Fruit fly (Drosophila melanogaster) whole organism, embryonic: Measurements from ENCODE around the gene Cpr30F.

Source experiments
- Atf6 ChIP-seq: fragments of 200-800 bp; sonication (Bioruptor generic); IDR thresholded peaks from 2 replicates; pipeline ENCODE4 v1.3.6; 2022; ENCODE audit warnings: missing biosample characterization, missing genetic modification characterization
- Awh ChIP-seq: fragments of 200-800 bp; sonication (Bioruptor generic); IDR thresholded peaks from 2 replicates; pipeline ENCODE4, ENCODE4 v1.3.6; 2022; ENCODE audit warnings: missing biosample characterization, missing genetic modification characterization
- BEAF-32 ChIP-seq: fragments of 200-800 bp; sonication (Bioruptor generic); optimal IDR thresholded peaks from 3 replicates; lab custom pipeline; 2017; ENCODE audit warnings: missing biosample characterization, missing genetic modification characterization, mild to moderate bottlenecking, moderate library complexity, missing genetic modification reagents
- CG1024 ChIP-seq: fragments of 200-800 bp; sonication (Bioruptor generic); IDR thresholded peaks from 2 replicates; pipeline ENCODE4 v1.3.6; 2022; ENCODE audit warnings: missing biosample characterization, missing genetic modification characterization
- CG10565 ChIP-seq: fragments of 200-800 bp; sonication (Bioruptor generic); optimal IDR thresholded peaks from 3 replicates; lab custom pipeline; 2016; ENCODE audit warnings: missing biosample characterization, mild to moderate bottlenecking, missing genetic modification characterization
- CG11456 ChIP-seq: fragments of 200-800 bp; sonication (Bioruptor generic); IDR thresholded peaks from 3 replicates; pipeline ENCODE4 v1.3.6; 2022; ENCODE audit warnings: missing biosample characterization, missing genetic modification characterization
- CG11696 ChIP-seq: fragments of 200-800 bp; sonication (Bioruptor generic); IDR thresholded peaks from 2 replicates; pipeline ENCODE4 v1.3.6; 2022; ENCODE audit warnings: missing biosample characterization, missing genetic modification characterization
- CG1233 ChIP-seq: fragments of 200-800 bp; sonication (Bioruptor generic); optimal IDR thresholded peaks from 4 replicates; lab custom pipeline; 2018; ENCODE audit warnings: missing biosample characterization, mild to moderate bottlenecking, missing genetic modification characterization
- CG13123 ChIP-seq: fragments of 200-800 bp; sonication (Bioruptor generic); optimal IDR thresholded peaks from 2 replicates; lab custom pipeline; 2016; ENCODE audit warnings: missing biosample characterization, missing genetic modification characterization
- CG16779 ChIP-seq: fragments of 200-800 bp; sonication (Bioruptor generic); IDR thresholded peaks from 2 replicates; pipeline ENCODE4 v1.3.6; 2022; ENCODE audit warnings: missing biosample characterization, missing genetic modification characterization
- CG16813 ChIP-seq: fragments of 200-800 bp; sonication (Bioruptor generic); IDR thresholded peaks from 3 replicates; pipeline ENCODE4 v1.3.6; 2022; ENCODE audit warnings: missing biosample characterization, missing genetic modification characterization; ENCODE audit not compliant: partially characterized antibody
- CG1832 ChIP-seq: fragments of 200-800 bp; sonication (Bioruptor generic); optimal IDR thresholded peaks from 2 replicates; lab custom pipeline; 2017; ENCODE audit warnings: missing biosample characterization, mild to moderate bottlenecking, missing genetic modification characterization, inconsistent platforms
- CG2116 ChIP-seq: fragments of 200-800 bp; sonication (Bioruptor generic); optimal IDR thresholded peaks from 3 replicates; lab custom pipeline; 2018; ENCODE audit warnings: missing biosample characterization, mild to moderate bottlenecking, missing genetic modification characterization
- CG2202 ChIP-seq: fragments of 200-800 bp; sonication (Bioruptor generic); optimal IDR thresholded peaks from 2 replicates; lab custom pipeline; 2018; ENCODE audit warnings: missing biosample characterization, mild to moderate bottlenecking, missing genetic modification characterization
- CG2678 ChIP-seq: fragments of 200-800 bp; sonication (Bioruptor generic); optimal IDR thresholded peaks from 3 replicates; lab custom pipeline; 2019; ENCODE audit warnings: missing biosample characterization, mild to moderate bottlenecking, missing genetic modification characterization, moderate library complexity
- CG3281 ChIP-seq: fragments of 200-800 bp; sonication (Bioruptor generic); optimal IDR thresholded peaks from 3 replicates; lab custom pipeline; 2017; ENCODE audit warnings: missing biosample characterization, mild to moderate bottlenecking, missing genetic modification characterization
- CG42726 ChIP-seq: fragments of 200-800 bp; sonication (Bioruptor generic); IDR thresholded peaks from 2 replicates; pipeline ENCODE4 v1.3.6; 2022; ENCODE audit warnings: missing biosample characterization, missing genetic modification characterization; ENCODE audit not compliant: partially characterized antibody
- CG43689 ChIP-seq: fragments of 200-800 bp; sonication (Bioruptor generic); IDR thresholded peaks from 2 replicates; pipeline ENCODE4 v1.3.6; 2022; ENCODE audit warnings: missing biosample characterization, missing genetic modification characterization
- CG4404 ChIP-seq: fragments of 200-800 bp; sonication (Bioruptor generic); IDR thresholded peaks from 2 replicates; pipeline ENCODE4 v1.3.6; 2022; ENCODE audit warnings: missing biosample characterization, missing genetic modification characterization
- CG7928 ChIP-seq: fragments of 200-800 bp; sonication (Bioruptor generic); optimal IDR thresholded peaks from 2 replicates; lab custom pipeline; 2017; ENCODE audit warnings: missing biosample characterization, mild to moderate bottlenecking, missing genetic modification characterization
- CG9817 ChIP-seq: fragments of 200-800 bp; sonication (Bioruptor generic); optimal IDR thresholded peaks from 2 replicates; lab custom pipeline; 2018; ENCODE audit warnings: missing biosample characterization, mild to moderate bottlenecking, missing genetic modification characterization, moderate library complexity
- Eip74EF ChIP-seq, 2 experiments: fragments of 200-800 bp in 1 of 2; fragments of >200 bp in 1 of 2; sonication (Bioruptor generic) in 1 of 2; optimal IDR thresholded peaks; 2 replicates each; lab custom pipeline; 2017 to 2019; ENCODE audit warnings: missing biosample characterization in 2 of 2, missing genetic modification characterization in 2 of 2, mild to moderate bottlenecking in 1 of 2, moderate library complexity in 1 of 2
- H2.0 ChIP-seq: fragments of 200-800 bp; sonication (Bioruptor generic); IDR thresholded peaks from 2 replicates; pipeline ENCODE4 v1.3.6; 2022; ENCODE audit warnings: missing biosample characterization, missing genetic modification characterization
- HHEX ChIP-seq: fragments of 200-800 bp; sonication (Bioruptor generic); optimal IDR thresholded peaks from 3 replicates; lab custom pipeline; 2017; ENCODE audit warnings: missing biosample characterization, mild to moderate bottlenecking, missing genetic modification characterization, missing genetic modification reagents
- HLH3B ChIP-seq: fragments of 200-800 bp; sonication (Bioruptor generic); IDR thresholded peaks from 2 replicates; pipeline ENCODE4 v1.3.6; 2022; ENCODE audit warnings: missing biosample characterization, missing genetic modification characterization
- HmgZ ChIP-seq: fragments of 200-800 bp; sonication (Bioruptor generic); optimal IDR thresholded peaks from 2 replicates; lab custom pipeline; 2018; ENCODE audit warnings: missing biosample characterization, mild to moderate bottlenecking, missing genetic modification characterization
- NFAT ChIP-seq: fragments of 200-800 bp; sonication (Bioruptor generic); IDR thresholded peaks from 2 replicates; pipeline ENCODE4 v1.3.6; 2022; ENCODE audit warnings: missing biosample characterization, missing genetic modification characterization
- NK7.1 ChIP-seq: fragments of 200-800 bp; sonication (Bioruptor generic); optimal IDR thresholded peaks from 3 replicates; lab custom pipeline; 2016; ENCODE audit warnings: missing biosample characterization, missing genetic modification characterization
- Nf-YB ChIP-seq: fragments of 200-800 bp; sonication (Bioruptor generic); optimal IDR thresholded peaks from 3 replicates; lab custom pipeline; 2019; ENCODE audit warnings: missing biosample characterization, mild to moderate bottlenecking, missing genetic modification characterization, moderate library complexity
- btn ChIP-seq: fragments of 200-800 bp; sonication (Bioruptor generic); optimal IDR thresholded peaks from 2 replicates; lab custom pipeline; 2016; ENCODE audit warnings: missing biosample characterization, missing genetic modification characterization
- cato ChIP-seq: fragments of 200-800 bp; sonication (Bioruptor generic); optimal IDR thresholded peaks from 2 replicates; lab custom pipeline; 2016; ENCODE audit warnings: missing biosample characterization, missing genetic modification characterization, borderline replicate concordance
- chinmo ChIP-seq: fragments of 200-800 bp; sonication (Bioruptor generic); IDR thresholded peaks from 4 replicates; pipeline ENCODE4 v1.3.6; 2022; ENCODE audit warnings: missing biosample characterization, missing genetic modification characterization; ENCODE audit not compliant: partially characterized antibody
- chm ChIP-seq: fragments of 200-800 bp; sonication (Bioruptor generic); IDR thresholded peaks from 2 replicates; pipeline ENCODE4 v1.3.6; 2022; ENCODE audit warnings: missing biosample characterization, missing genetic modification characterization
- croc ChIP-seq: fragments of 200-800 bp; sonication (Bioruptor generic); conservative IDR thresholded peaks from 3 replicates; pipeline ENCODE4 v1.3.6; 2022; ENCODE audit warnings: missing biosample characterization, missing genetic modification characterization
- cwo ChIP-seq: fragments of 200-800 bp; sonication (Bioruptor generic); optimal IDR thresholded peaks from 3 replicates; lab custom pipeline; 2017; ENCODE audit warnings: missing biosample characterization, missing genetic modification characterization, mild to moderate bottlenecking, moderate library complexity, missing genetic modification reagents
- dmrt11E ChIP-seq: fragments of 200-800 bp; sonication (Bioruptor generic); optimal IDR thresholded peaks from 3 replicates; lab custom pipeline; 2018; ENCODE audit warnings: missing biosample characterization, mild to moderate bottlenecking, missing genetic modification characterization, moderate library complexity
- dysf ChIP-seq: fragments of 200-800 bp; sonication (Bioruptor generic); IDR thresholded peaks from 3 replicates; pipeline ENCODE4 v1.3.6; 2022; ENCODE audit warnings: missing biosample characterization, missing genetic modification characterization
- emc ChIP-seq: fragments of 200-800 bp; sonication (Bioruptor generic); optimal IDR thresholded peaks from 2 replicates; lab custom pipeline; 2016; ENCODE audit warnings: missing biosample characterization, missing genetic modification characterization
- fd96Cb ChIP-seq: fragments of 200-800 bp; sonication (Bioruptor generic); optimal IDR thresholded peaks from 2 replicates; lab custom pipeline; 2018; ENCODE audit warnings: missing biosample characterization, mild to moderate bottlenecking, missing genetic modification characterization, moderate library complexity
- gt ChIP-seq: fragments of 200-800 bp; sonication (Bioruptor generic); IDR thresholded peaks from 2 replicates; pipeline ENCODE4 v1.3.6; 2022; ENCODE audit warnings: missing biosample characterization, missing genetic modification characterization
- kay ChIP-seq: fragments of 200-800 bp; sonication (Bioruptor generic); optimal IDR thresholded peaks from 2 replicates; lab custom pipeline; 2016; ENCODE audit warnings: missing biosample characterization, missing genetic modification characterization
- lbe ChIP-seq: fragments of 200-800 bp; sonication (Bioruptor generic); optimal IDR thresholded peaks from 2 replicates; lab custom pipeline; 2016; ENCODE audit warnings: missing biosample characterization, mild to moderate bottlenecking, missing genetic modification characterization
- pnt ChIP-seq: fragments of 200-800 bp; sonication (Bioruptor generic); optimal IDR thresholded peaks from 3 replicates; lab custom pipeline; 2016; ENCODE audit warnings: missing biosample characterization, missing genetic modification characterization
- sens-2 ChIP-seq: fragments of 200-800 bp; sonication (Bioruptor generic); IDR thresholded peaks from 2 replicates; pipeline ENCODE4 v1.3.6; 2022; ENCODE audit warnings: missing biosample characterization, missing genetic modification characterization
- sug ChIP-seq: fragments of 200-800 bp; optimal IDR thresholded peaks from 2 replicates; lab custom pipeline; 2019; ENCODE audit warnings: missing biosample characterization, mild to moderate bottlenecking, missing genetic modification characterization, moderate library complexity
- tap ChIP-seq: fragments of 200-800 bp; optimal IDR thresholded peaks from 3 replicates; lab custom pipeline; 2019; ENCODE audit warnings: missing biosample characterization, mild to moderate bottlenecking, missing genetic modification characterization, moderate library complexity
- tll ChIP-seq, 2 experiments: fragments of 200-800 bp in 1 of 2; fragments of >200 bp in 1 of 2; sonication (Bioruptor generic) in 1 of 2; optimal IDR thresholded peaks; 2 replicates each; lab custom pipeline; 2017 to 2019; ENCODE audit warnings: missing biosample characterization in 2 of 2, missing genetic modification characterization in 2 of 2, mild to moderate bottlenecking in 1 of 2, moderate library complexity in 1 of 2
- tna ChIP-seq: fragments of 200-800 bp; sonication (Bioruptor generic); IDR thresholded peaks from 2 replicates; pipeline ENCODE4 v1.3.6; 2022; ENCODE audit warnings: missing biosample characterization, missing genetic modification characterization; ENCODE audit not compliant: partially characterized antibody
- trem ChIP-seq: fragments of 200-800 bp; optimal IDR thresholded peaks from 3 replicates; lab custom pipeline; 2019; ENCODE audit warnings: missing biosample characterization, mild to moderate bottlenecking, missing genetic modification characterization, moderate library complexity
- zen2 ChIP-seq: fragments of 200-800 bp; sonication (Bioruptor generic); IDR thresholded peaks from 3 replicates; pipeline ENCODE4 v1.3.6; 2022; ENCODE audit warnings: missing biosample characterization, missing genetic modification characterization; ENCODE audit not compliant: partially characterized antibody
- zfh1 ChIP-seq: fragments of 200-800 bp; sonication (Bioruptor generic); IDR thresholded peaks from 3 replicates; pipeline ENCODE4 v1.3.6; 2022; ENCODE audit warnings: missing biosample characterization, missing genetic modification characterization

The Cpr30F gene

DNA sequence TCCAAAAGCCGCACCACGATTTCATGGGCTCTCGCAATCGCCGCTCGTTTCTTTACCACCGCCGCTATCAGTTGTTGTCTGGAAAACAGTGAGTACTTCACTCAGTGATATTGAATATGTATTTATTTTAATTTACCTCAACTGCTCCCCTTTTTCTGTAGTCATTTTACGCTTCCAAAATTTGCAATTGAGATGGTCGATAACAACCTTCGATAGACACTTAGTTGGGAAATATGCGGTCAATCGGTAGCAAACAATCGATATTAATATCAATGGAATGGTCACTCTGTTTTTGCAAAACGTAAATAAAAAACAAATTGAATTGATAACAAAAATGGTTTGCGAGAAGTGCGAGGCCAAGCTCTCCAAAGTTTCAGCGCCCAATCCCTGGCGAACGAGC lies 42.4 kb downstream of the Cpr30F start, which contains the start of the genes CG34183 and CG4537 (continued):
- no peak for TF ChIP-seq NFAT (GFP tag; lab: Robert Waterston, UW)
- TF ChIP-seq CG10565 = no peak
- no peak for TF ChIP-seq cwo (GFP tag; lab: Kevin White, UChicago)
- TF ChIP-seq NK7.1 (GFP tag; lab: Kevin White, UChicago) = no peak
- TF ChIP-seq Awh (GFP tag; lab: Robert Waterston, UW) = no peak
- TF ChIP-seq tll (GFP tag; optimal IDR thresholded peaks at IDR 0.05; lab: Kevin White, UChicago) = no peak
- TF ChIP-seq CG11456 (GFP tag; lab: Robert Waterston, UW) = no peak
- peak; percentile 89 for TF ChIP-seq BEAF-32
- no peak for TF ChIP-seq btn (GFP tag; lab: Kevin White, UChicago)
- no peak for TF ChIP-seq CG7928
- peak; percentile 93 for TF ChIP-seq CG42726
- no peak for TF ChIP-seq croc
- TF ChIP-seq sens-2 (GFP tag; lab: Robert Waterston, UW) = no peak
- TF ChIP-seq dmrt11E (tag; lab: Kevin White, UChicago) = no peak
- TF ChIP-seq CG3281 (GFP tag; lab: Kevin White, UChicago) = no peak
- TF ChIP-seq zfh1 (GFP tag; lab: Robert Waterston, UW) = no peak
- no peak for TF ChIP-seq lbe (GFP tag; lab: Kevin White, UChicago)
- TF ChIP-seq gt (GFP tag; lab: Robert Waterston, UW) = no peak
- TF ChIP-seq CG1024 (GFP tag; lab: Robert Waterston, UW) = no peak
- TF ChIP-seq CG1832 (GFP tag; lab: Kevin White, UChicago) = no peak
- TF ChIP-seq HLH3B (GFP tag; lab: Robert Waterston, UW) = no peak
- TF ChIP-seq sug = no peak
- TF ChIP-seq CG9817 (tag; lab: Kevin White, UChicago) = no peak
- no peak for TF ChIP-seq CG2678 (tag; lab: Kevin White, UChicago)
- TF ChIP-seq tna (GFP tag; lab: Robert Waterston, UW) = peak; percentile 81
- TF ChIP-seq kay (GFP tag; lab: Kevin White, UChicago) = no peak
- no peak for TF ChIP-seq CG4404 (GFP tag; lab: Robert Waterston, UW)
- TF ChIP-seq trem (tag; lab: Kevin White, UChicago) = peak; percentile 44
- no peak for TF ChIP-seq pnt (GFP tag; lab: Kevin White, UChicago)
- no peak for TF ChIP-seq cato (GFP tag; lab: Kevin White, UChicago)
- TF ChIP-seq CG11696 (GFP tag; lab: Robert Waterston, UW) = no peak
- no peak for TF ChIP-seq Eip74EF (GFP tag; optimal IDR thresholded peaks at IDR 0.05; lab: Kevin White, UChicago)
- TF ChIP-seq HmgZ (tag; lab: Kevin White, UChicago) = peak; percentile 43
- no peak for TF ChIP-seq fd96Cb
- no peak for TF ChIP-seq emc (GFP tag; lab: Kevin White, UChicago)
- TF ChIP-seq CG2116 (GFP tag; lab: Kevin White, UChicago) = peak; percentile 82
- TF ChIP-seq CG13123 (GFP tag; lab: Kevin White, UChicago) = no peak
- TF ChIP-seq Nf-YB (GFP tag; lab: Kevin White, UChicago) = no peak
- no peak for TF ChIP-seq tap
- no peak for TF ChIP-seq CG16779 (GFP tag; lab: Robert Waterston, UW)
- TF ChIP-seq HHEX (GFP tag; lab: Kevin White, UChicago) = no peak
- TF ChIP-seq CG43689 = no peak
- TF ChIP-seq zen2 (GFP tag; lab: Robert Waterston, UW) = peak; percentile 93
- TF ChIP-seq dysf (GFP tag; lab: Robert Waterston, UW) = no peak
- peak; percentile 94 for TF ChIP-seq chinmo
- TF ChIP-seq H2.0 (GFP tag; lab: Robert Waterston, UW) = no peak
- no peak for TF ChIP-seq chm (GFP tag; lab: Robert Waterston, UW)
- no peak for TF ChIP-seq CG1233 (GFP tag; lab: Kevin White, UChicago)
- TF ChIP-seq CG2202 (tag; lab: Kevin White, UChicago) = no peak
- no peak for TF ChIP-seq Atf6 (GFP tag; lab: Robert Waterston, UW)
- TF ChIP-seq CG16813 (GFP tag; lab: Robert Waterston, UW) = peak; percentile 89
